Worm (Caenorhabditis elegans) whole organism, L1 larva: ENCODE data around the gene F54D5.4.
A peak's percentile ranks its signal among the peaks of the same experiment; 100 is the strongest.

ENCODE experiments used
- C34B4.2 ChIP-seq: sonication (generic microtip); optimal IDR thresholded peaks from 2 replicates; lab custom pipeline; 2017; ENCODE audit warnings: mild to moderate bottlenecking, missing genetic modification characterization, missing compliant biosample characterization
- F16B12.6 ChIP-seq: fragments of 150-350 bp; optimal IDR thresholded peaks from 2 replicates; lab custom pipeline; 2014; ENCODE audit warnings: missing biosample characterization, missing genetic modification characterization
- aha-1 ChIP-seq: fragments of 150-350 bp; optimal IDR thresholded peaks from 2 replicates; lab custom pipeline; 2014; ENCODE audit warnings: missing biosample characterization, missing genetic modification characterization
- ama-1 ChIP-seq: fragments of 150-350 bp; optimal IDR thresholded peaks from 2 replicates; lab custom pipeline; 2014
- blmp-1 ChIP-seq: fragments of 150-350 bp; optimal IDR thresholded peaks from 2 replicates; lab custom pipeline; 2014; ENCODE audit warnings: missing biosample characterization, missing genetic modification characterization
- ceh-63 ChIP-seq: fragments of 200-800 bp; sonication (Bioruptor generic); optimal IDR thresholded peaks from 2 replicates; lab custom pipeline; 2018; ENCODE audit warnings: mild to moderate bottlenecking, missing genetic modification characterization, missing compliant biosample characterization
- ceh-88 ChIP-seq: fragments of 200-800 bp; sonication (Bioruptor generic); IDR thresholded peaks from 2 replicates; pipeline ENCODE4 v1.3.6; 2022; ENCODE audit warnings: missing genetic modification characterization, missing compliant biosample characterization
- ces-1 ChIP-seq: fragments of 150-350 bp; optimal IDR thresholded peaks from 2 replicates; lab custom pipeline; 2014; ENCODE audit warnings: missing biosample characterization, missing genetic modification reagents, missing genetic modification characterization
- efl-1 ChIP-seq, 4 experiments: fragments of 150-350 bp; optimal IDR thresholded peaks in 3 of 4; peaks in 1 of 4; 1 replicate in 1 of 4; 2 replicates in 3 of 4; lab custom pipeline; 2014; ENCODE audit warnings: missing biosample characterization in 2 of 4, missing genetic modification characterization in 2 of 4, missing genetic modification reagents in 2 of 4
- efl-3 ChIP-seq: fragments of 200-800 bp; sonication (Bioruptor generic); optimal IDR thresholded peaks from 2 replicates; lab custom pipeline; 2018; ENCODE audit warnings: mild to moderate bottlenecking, missing genetic modification characterization, missing compliant biosample characterization
- egl-13 ChIP-seq: sonication (generic microtip); optimal IDR thresholded peaks from 2 replicates; lab custom pipeline; 2016; ENCODE audit warnings: missing genotype, missing genetic modification reagents, missing genetic modification characterization, missing compliant biosample characterization
- egl-27 ChIP-seq, 2 experiments: fragments of 150-350 bp in 1 of 2; sonication (generic microtip); optimal IDR thresholded peaks; 3 replicates each; lab custom pipeline; 2017 to 2018; ENCODE audit warnings: missing biosample characterization in 2 of 2, missing genetic modification characterization in 2 of 2, missing genetic modification reagents in 2 of 2
- elt-2 ChIP-seq: sonication (generic microtip); optimal IDR thresholded peaks from 2 replicates; lab custom pipeline; 2016; ENCODE audit warnings: missing genetic modification characterization, mild to moderate bottlenecking, inconsistent platforms, missing compliant biosample characterization, missing genetic modification reagents
- elt-3 ChIP-seq, 6 experiments: fragments of 150-350 bp in 1 of 6; sonication (generic microtip); optimal IDR thresholded peaks; 2 replicates each; lab custom pipeline; 2017 to 2018; ENCODE audit warnings: missing biosample characterization in 6 of 6, missing genetic modification characterization in 6 of 6, inconsistent platforms in 1 of 6
- ets-5 ChIP-seq: fragments of 200-800 bp; sonication (Bioruptor generic); IDR thresholded peaks from 2 replicates; pipeline ENCODE4 v1.3.6; 2022; ENCODE audit warnings: missing genetic modification characterization, missing compliant biosample characterization
- fkh-10 ChIP-seq: sonication (generic microtip); optimal IDR thresholded peaks from 2 replicates; lab custom pipeline; 2017; ENCODE audit warnings: missing biosample characterization, missing genetic modification reagents, missing genetic modification characterization
- fkh-8 ChIP-seq: sonication (generic microtip); optimal IDR thresholded peaks from 2 replicates; lab custom pipeline; 2016; ENCODE audit warnings: mild to moderate bottlenecking, missing genetic modification characterization, missing compliant biosample characterization
- fos-1 ChIP-seq: fragments of 150-350 bp; optimal IDR thresholded peaks from 2 replicates; lab custom pipeline; 2014; ENCODE audit warnings: missing biosample characterization, missing genetic modification characterization
- grh-1 ChIP-seq: fragments of 200-800 bp; sonication (Bioruptor generic); IDR thresholded peaks from 2 replicates; pipeline ENCODE4 v1.3.6; 2022; ENCODE audit warnings: missing genetic modification reagents, missing genetic modification characterization, missing compliant biosample characterization
- hlh-17 ChIP-seq: fragments of 200-800 bp; sonication (Bioruptor generic); optimal IDR thresholded peaks from 2 replicates; lab custom pipeline; 2018; ENCODE audit warnings: missing genetic modification characterization, mild to moderate bottlenecking, missing compliant biosample characterization, moderate library complexity, borderline replicate concordance
- irx-1 ChIP-seq: sonication (generic microtip); optimal IDR thresholded peaks from 2 replicates; lab custom pipeline; 2016; ENCODE audit warnings: missing genetic modification characterization, missing compliant biosample characterization
- lin-14 ChIP-seq: fragments of 200-800 bp; sonication (Bioruptor generic); optimal IDR thresholded peaks from 2 replicates; lab custom pipeline; 2018; ENCODE audit warnings: mild to moderate bottlenecking, missing genetic modification characterization, moderate library complexity, missing compliant biosample characterization
- lin-35 ChIP-seq, 2 experiments: fragments of 150-350 bp; optimal IDR thresholded peaks; 2 replicates each; lab custom pipeline; 2014; ENCODE audit warnings: missing biosample characterization in 2 of 2, missing genetic modification characterization in 2 of 2, missing genetic modification reagents in 2 of 2
- lin-39 ChIP-seq: fragments of 150-350 bp; optimal IDR thresholded peaks from 2 replicates; lab custom pipeline; 2014; ENCODE audit warnings: missing biosample characterization, missing genetic modification reagents, missing genetic modification characterization
- lir-3 ChIP-seq: sonication (generic microtip); optimal IDR thresholded peaks from 2 replicates; lab custom pipeline; 2016; ENCODE audit warnings: mild to moderate bottlenecking, missing genetic modification characterization, moderate library complexity, missing compliant biosample characterization; ENCODE audit not compliant: poor library complexity
- lsy-2 ChIP-seq, 2 experiments: fragments of 150-350 bp; optimal IDR thresholded peaks; 2 replicates each; lab custom pipeline; 2014; ENCODE audit warnings: missing biosample characterization in 2 of 2, missing genetic modification characterization in 2 of 2
- mdl-1 ChIP-seq, 2 experiments: fragments of 150-350 bp; optimal IDR thresholded peaks; 2 replicates each; lab custom pipeline; 2014 to 2017; ENCODE audit warnings: missing biosample characterization in 2 of 2, missing genetic modification characterization in 2 of 2, inconsistent platforms in 1 of 2
- nhr-11 ChIP-seq: fragments of 150-350 bp; optimal IDR thresholded peaks from 2 replicates; lab custom pipeline; 2014; ENCODE audit warnings: missing biosample characterization, missing genetic modification characterization
- nhr-12 ChIP-seq: sonication (generic microtip); optimal IDR thresholded peaks from 2 replicates; lab custom pipeline; 2017; ENCODE audit warnings: missing biosample characterization, missing genetic modification characterization
- nhr-19 ChIP-seq: fragments of 200-800 bp; sonication (Bioruptor generic); conservative IDR thresholded peaks from 2 replicates; pipeline ENCODE4 v1.3.6; 2022; ENCODE audit warnings: missing genetic modification characterization, missing compliant biosample characterization
- nhr-20 ChIP-seq: sonication (generic microtip); optimal IDR thresholded peaks from 2 replicates; lab custom pipeline; 2016; ENCODE audit warnings: mild to moderate bottlenecking, missing genetic modification characterization, missing compliant biosample characterization
- nhr-47 ChIP-seq: sonication (generic microtip); optimal IDR thresholded peaks from 2 replicates; lab custom pipeline; 2016; ENCODE audit warnings: mild to moderate bottlenecking, missing genetic modification characterization, moderate library complexity, missing compliant biosample characterization
- nhr-71 ChIP-seq: sonication (generic microtip); optimal IDR thresholded peaks from 2 replicates; lab custom pipeline; 2016; ENCODE audit warnings: mild to moderate bottlenecking, missing genetic modification characterization, moderate library complexity, missing compliant biosample characterization
- nhr-76 ChIP-seq: sonication (generic microtip); optimal IDR thresholded peaks from 2 replicates; lab custom pipeline; 2017; ENCODE audit warnings: missing biosample characterization, missing genetic modification characterization
- nhr-77 ChIP-seq: fragments of 150-350 bp; optimal IDR thresholded peaks from 2 replicates; lab custom pipeline; 2014; ENCODE audit warnings: missing biosample characterization, missing genetic modification characterization
- nhr-85 ChIP-seq: sonication (generic microtip); peaks from one replicate; lab custom pipeline; 2016; ENCODE audit warnings: missing genetic modification characterization, inconsistent platforms, missing compliant biosample characterization
- pqm-1 ChIP-seq: sonication (generic microtip); optimal IDR thresholded peaks from 3 replicates; lab custom pipeline; 2017; ENCODE audit warnings: missing biosample characterization, missing genetic modification characterization
- sptf-1 ChIP-seq: fragments of 150-350 bp; optimal IDR thresholded peaks from 2 replicates; lab custom pipeline; 2014; ENCODE audit warnings: missing biosample characterization, missing genetic modification characterization
- sup-37 ChIP-seq: fragments of 200-800 bp; sonication (Bioruptor generic); optimal IDR thresholded peaks from 2 replicates; lab custom pipeline; 2018; ENCODE audit warnings: mild to moderate bottlenecking, missing genetic modification characterization, missing compliant biosample characterization
- tlp-1 ChIP-seq: fragments of 150-350 bp; optimal IDR thresholded peaks from 2 replicates; lab custom pipeline; 2014; ENCODE audit warnings: missing biosample characterization, missing genetic modification characterization
- unc-130 ChIP-seq: fragments of 150-350 bp; optimal IDR thresholded peaks from 2 replicates; lab custom pipeline; 2017; ENCODE audit warnings: missing biosample characterization, missing genetic modification characterization, inconsistent platforms
- unc-62 ChIP-seq: fragments of 150-350 bp; optimal IDR thresholded peaks from 2 replicates; lab custom pipeline; 2014; ENCODE audit warnings: missing biosample characterization, missing genetic modification reagents, missing genetic modification characterization
- zip-4 ChIP-seq: fragments of 200-800 bp; sonication (Bioruptor generic); optimal IDR thresholded peaks from 2 replicates; lab custom pipeline; 2018; ENCODE audit warnings: mild to moderate bottlenecking, missing genetic modification characterization, moderate library complexity, missing compliant biosample characterization
- ztf-11 ChIP-seq, 2 experiments: sonication (generic microtip); optimal IDR thresholded peaks; 2 replicates each; lab custom pipeline; 2016 to 2017; ENCODE audit warnings: missing genetic modification characterization in 2 of 2, missing biosample characterization in 1 of 2, missing compliant biosample characterization in 1 of 2
- ztf-4 ChIP-seq: fragments of 150-350 bp; optimal IDR thresholded peaks from 2 replicates; lab custom pipeline; 2014; ENCODE audit warnings: missing biosample characterization, missing genetic modification characterization

Gene F54D5.4

DNA sequence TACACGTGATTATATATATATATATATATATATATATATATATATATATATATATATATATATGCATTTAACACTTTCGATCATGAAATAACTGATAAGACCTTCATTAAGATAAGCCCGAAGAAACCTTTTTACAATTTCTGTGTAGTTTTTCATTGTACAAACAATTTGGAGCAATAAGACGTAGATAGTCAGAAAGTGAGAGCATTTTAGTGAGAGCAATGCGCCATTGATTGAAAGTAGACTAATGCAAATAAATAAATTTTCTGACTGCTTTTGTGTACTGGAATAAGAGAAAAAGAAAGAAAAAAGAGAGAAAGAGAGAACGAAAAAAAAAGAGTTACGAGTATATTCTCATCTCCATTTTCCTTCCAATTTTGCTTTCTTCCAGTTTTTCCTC, 35.0 kb downstream of the F54D5.4 start:
- TF ChIP-seq ces-1 (GFP tag; lab: Kevin White, UChicago), result no peak
- no peak for TF ChIP-seq lin-39 (tag; lab: Kevin White, UChicago)
- no peak for TF ChIP-seq ets-5 (GFP tag; lab: Robert Waterston, UW)
- no peak for TF ChIP-seq lir-3
- TF ChIP-seq fkh-10 (GFP tag; lab: Kevin White, UChicago), result no peak
- TF ChIP-seq nhr-76 (tag; lab: Kevin White, UChicago), result no peak
- TF ChIP-seq grh-1 (GFP tag; lab: Robert Waterston, UW), result no peak
- no peak for TF ChIP-seq unc-130 (tag; lab: Kevin White, UChicago)
- TF ChIP-seq irx-1, result no peak
- no peak for TF ChIP-seq mdl-1 (tag; optimal IDR thresholded peaks at IDR 0.05; lab: Kevin White, UChicago)
- TF ChIP-seq elt-3 (tag; optimal IDR thresholded peaks at IDR 0.05; lab: Kevin White, UChicago), result no peak
- no peak for TF ChIP-seq efl-3 (GFP tag; lab: Kevin White, UChicago)
- TF ChIP-seq hlh-17 (GFP tag; lab: Kevin White, UChicago), result no peak
- no peak for TF ChIP-seq egl-13 (tag; lab: Kevin White, UChicago)
- TF ChIP-seq ama-1 (lab: Kevin White, UChicago), result no peak
- TF ChIP-seq lin-14, result peak; percentile 0
- TF ChIP-seq nhr-19 (GFP tag; lab: Robert Waterston, UW), result no peak
- no peak for TF ChIP-seq ztf-4
- no peak for TF ChIP-seq fos-1
- TF ChIP-seq nhr-47, result no peak
- TF ChIP-seq nhr-11 (tag; lab: Kevin White, UChicago), result no peak
- TF ChIP-seq nhr-12, result no peak
- peak; percentile 74 for TF ChIP-seq elt-2 (tag; lab: Kevin White, UChicago)
- no peak for TF ChIP-seq F16B12.6 (tag; lab: Kevin White, UChicago)
- TF ChIP-seq C34B4.2 (tag; lab: Kevin White, UChicago), result no peak
- peak in 1 of 2 experiments; percentile 2 for TF ChIP-seq lin-35 (GFP tag; optimal IDR thresholded peaks at IDR 0.05; lab: Kevin White, UChicago)
- TF ChIP-seq aha-1 (tag; lab: Kevin White, UChicago), result no peak
- TF ChIP-seq egl-27 (tag; optimal IDR thresholded peaks at IDR 0.05; lab: Kevin White, UChicago), result no peak
- no peak for TF ChIP-seq ceh-88 (GFP tag; lab: Robert Waterston, UW)
- no peak for TF ChIP-seq efl-1 (optimal IDR thresholded peaks at IDR 0.05; lab: Kevin White, UChicago)
- peak in 1 of 2 experiments; percentile 64 for TF ChIP-seq efl-1 (GFP tag; optimal IDR thresholded peaks at IDR 0.05 in 1 of 2; lab: Kevin White, UChicago)
- no peak for TF ChIP-seq ceh-63 (GFP tag; lab: Kevin White, UChicago)
- no peak for TF ChIP-seq zip-4 (GFP tag; lab: Kevin White, UChicago)
- TF ChIP-seq tlp-1 (tag; lab: Kevin White, UChicago), result no peak
- no peak for TF ChIP-seq ztf-11 (tag; optimal IDR thresholded peaks at IDR 0.05; lab: Kevin White, UChicago)
- TF ChIP-seq unc-62 (GFP tag; lab: Kevin White, UChicago), result no peak

DNA sequence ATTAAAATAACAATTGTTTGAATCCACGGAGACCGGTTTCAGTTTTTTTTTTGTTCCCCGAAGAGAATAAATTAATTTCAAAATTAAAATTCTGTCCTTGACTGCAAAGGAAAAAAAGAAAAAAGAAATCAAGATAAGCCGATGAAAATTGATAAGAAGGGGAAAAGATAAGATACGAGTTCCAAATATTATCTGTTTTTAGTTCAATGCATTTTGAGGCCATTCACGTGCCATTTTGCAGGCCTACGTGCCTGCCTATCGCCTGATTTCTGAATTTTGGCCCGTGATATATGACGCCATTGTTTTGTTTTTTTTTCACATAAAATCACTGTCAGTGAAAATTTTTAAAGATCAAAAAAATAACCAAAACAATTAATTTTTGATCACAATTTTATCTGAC, 41.8 kb downstream of the F54D5.4 start:
- TF ChIP-seq nhr-20 (tag; lab: Kevin White, UChicago) (peak; percentile 40), lin-14 (peak; percentile 45), tlp-1 (tag; lab: Kevin White, UChicago) (peak; percentile 55), nhr-11 (tag; lab: Kevin White, UChicago) (no peak), blmp-1 (tag; lab: Kevin White, UChicago) (peak; percentile 50), sup-37 (GFP tag; lab: Kevin White, UChicago) (no peak), lsy-2 (tag; optimal IDR thresholded peaks at IDR 0.05; lab: Kevin White, UChicago) (peak in 1 of 2 experiments; percentile 20), irx-1 (no peak), nhr-85 (tag; lab: Kevin White, UChicago) (peak; percentile 72), nhr-71 (tag; lab: Kevin White, UChicago) (peak; percentile 23), elt-3 (tag; optimal IDR thresholded peaks at IDR 0.05; lab: Kevin White, UChicago) (peak in 5 of 6 experiments; percentile 62 to 99 (median 75)), unc-130 (tag; lab: Kevin White, UChicago) (no peak), sptf-1 (tag; lab: Kevin White, UChicago) (no peak), nhr-77 (tag; lab: Kevin White, UChicago) (no peak), lin-35 (GFP tag; optimal IDR thresholded peaks at IDR 0.05; lab: Kevin White, UChicago) (peak in 1 of 2 experiments; percentile 44), pqm-1 (peak; percentile 18), mdl-1 (tag; optimal IDR thresholded peaks at IDR 0.05; lab: Kevin White, UChicago) (peak in 1 of 2 experiments; percentile 10), efl-1 (optimal IDR thresholded peaks at IDR 0.05; lab: Kevin White, UChicago) (no peak), efl-1 (GFP tag; optimal IDR thresholded peaks at IDR 0.05 in 1 of 2; lab: Kevin White, UChicago) (no peak), fkh-8 (tag; lab: Kevin White, UChicago) (no peak), elt-2 (tag; lab: Kevin White, UChicago) (peak; percentile 80)
